Fruit fly (Drosophila melanogaster) whole organism, embryonic: ENCODE measurements around the gene CG7227.

Experiments
- CG10565 ChIP-seq: fragments of 200-800 bp; sonication (Bioruptor generic); optimal IDR thresholded peaks from 3 replicates; lab custom pipeline; 2016; ENCODE audit warnings: missing biosample characterization, mild to moderate bottlenecking, missing genetic modification characterization
- CG10979 ChIP-seq: fragments of 200-800 bp; sonication (Bioruptor generic); optimal IDR thresholded peaks from 2 replicates; lab custom pipeline; 2018; ENCODE audit warnings: missing biosample characterization, mild to moderate bottlenecking, missing genetic modification characterization, moderate library complexity
- CG14667 ChIP-seq: fragments of 200-800 bp; sonication (Bioruptor generic); IDR thresholded peaks from 2 replicates; pipeline ENCODE4 v1.3.6; 2022; ENCODE audit warnings: missing biosample characterization, missing genetic modification characterization
- CG1529 ChIP-seq: fragments of 200-800 bp; sonication (Bioruptor generic); optimal IDR thresholded peaks from 3 replicates; lab custom pipeline; 2018; ENCODE audit warnings: missing biosample characterization, missing genetic modification characterization
- CG17359 ChIP-seq: fragments of 200-800 bp; sonication (Bioruptor generic); optimal IDR thresholded peaks from 3 replicates; lab custom pipeline; 2018; ENCODE audit warnings: missing biosample characterization, mild to moderate bottlenecking, missing genetic modification characterization, moderate library complexity
- CG17361 ChIP-seq: fragments of 200-800 bp; sonication (Bioruptor generic); IDR thresholded peaks from 3 replicates; pipeline ENCODE4 v1.3.6; 2022; ENCODE audit warnings: missing biosample characterization, missing genetic modification characterization
- CG18619 ChIP-seq: fragments of 200-800 bp; sonication (Bioruptor generic); optimal IDR thresholded peaks from 3 replicates; lab custom pipeline; 2017; ENCODE audit warnings: missing biosample characterization, mild to moderate bottlenecking, missing genetic modification characterization
- CG2202 ChIP-seq: fragments of 200-800 bp; sonication (Bioruptor generic); optimal IDR thresholded peaks from 2 replicates; lab custom pipeline; 2018; ENCODE audit warnings: missing biosample characterization, mild to moderate bottlenecking, missing genetic modification characterization
- CG2875 ChIP-seq: fragments of 200-800 bp; sonication (Bioruptor generic); optimal IDR thresholded peaks from 2 replicates; lab custom pipeline; 2017; ENCODE audit warnings: missing biosample characterization, mild to moderate bottlenecking, missing genetic modification characterization, missing genetic modification reagents
- CG30431 ChIP-seq: fragments of 200-800 bp; sonication (Bioruptor generic); optimal IDR thresholded peaks from 2 replicates; lab custom pipeline; 2017; ENCODE audit warnings: missing biosample characterization, missing genetic modification characterization
- CG3281 ChIP-seq: fragments of 200-800 bp; sonication (Bioruptor generic); optimal IDR thresholded peaks from 3 replicates; lab custom pipeline; 2017; ENCODE audit warnings: missing biosample characterization, mild to moderate bottlenecking, missing genetic modification characterization
- CG3407 ChIP-seq: fragments of 200-800 bp; sonication (Bioruptor generic); optimal IDR thresholded peaks from 2 replicates; lab custom pipeline; 2018; ENCODE audit warnings: missing biosample characterization, mild to moderate bottlenecking, missing genetic modification characterization
- CG34224 ChIP-seq: fragments of 200-800 bp; sonication (Bioruptor generic); IDR thresholded peaks from 3 replicates; pipeline ENCODE4 v1.3.6; 2022; ENCODE audit warnings: missing biosample characterization, missing genetic modification characterization; ENCODE audit not compliant: partially characterized antibody
- CG4404 ChIP-seq: fragments of 200-800 bp; sonication (Bioruptor generic); IDR thresholded peaks from 2 replicates; pipeline ENCODE4 v1.3.6; 2022; ENCODE audit warnings: missing biosample characterization, missing genetic modification characterization
- CG4820 ChIP-seq: fragments of 200-800 bp; sonication (Bioruptor generic); optimal IDR thresholded peaks from 3 replicates; lab custom pipeline; 2016; ENCODE audit warnings: missing biosample characterization, missing genetic modification characterization
- CG5245 ChIP-seq: fragments of 200-800 bp; sonication (Bioruptor generic); optimal IDR thresholded peaks from 3 replicates; lab custom pipeline; 2016; ENCODE audit warnings: missing biosample characterization, missing genetic modification characterization
- CG6813 ChIP-seq: fragments of 200-800 bp; sonication (Bioruptor generic); optimal IDR thresholded peaks from 2 replicates; lab custom pipeline; 2017; ENCODE audit warnings: missing biosample characterization, missing genetic modification characterization, mild to moderate bottlenecking, moderate library complexity, missing genetic modification reagents
- CG7745 ChIP-seq: fragments of 200-800 bp; sonication (Bioruptor generic); optimal IDR thresholded peaks from 2 replicates; lab custom pipeline; 2018; ENCODE audit warnings: missing biosample characterization, mild to moderate bottlenecking, missing genetic modification characterization, moderate library complexity
- CG8924 ChIP-seq: fragments of 200-800 bp; optimal IDR thresholded peaks from 3 replicates; lab custom pipeline; 2019; ENCODE audit warnings: missing biosample characterization, mild to moderate bottlenecking, missing genetic modification characterization, moderate library complexity
- CHES-1-like ChIP-seq: fragments of 200-800 bp; sonication (Bioruptor generic); optimal IDR thresholded peaks from 2 replicates; lab custom pipeline; 2016; ENCODE audit warnings: missing biosample characterization, missing genetic modification characterization
- CTCF ChIP-seq: fragments of 200-800 bp; sonication (Bioruptor generic); optimal IDR thresholded peaks from 2 replicates; lab custom pipeline; 2017; ENCODE audit warnings: missing biosample characterization, mild to moderate bottlenecking, missing genetic modification characterization, moderate library complexity
- Dll ChIP-seq: fragments of 200-800 bp; sonication (Bioruptor generic); IDR thresholded peaks from 4 replicates; pipeline ENCODE4 v1.3.6; 2022; ENCODE audit warnings: missing biosample characterization, missing genetic modification characterization; ENCODE audit not compliant: partially characterized antibody
- Dref ChIP-seq: fragments of 200-800 bp; sonication (Bioruptor generic); IDR thresholded peaks from 2 replicates; pipeline ENCODE4 v1.3.6; 2022; ENCODE audit warnings: missing biosample characterization, missing genetic modification characterization
- HHEX ChIP-seq: fragments of 200-800 bp; sonication (Bioruptor generic); optimal IDR thresholded peaks from 3 replicates; lab custom pipeline; 2017; ENCODE audit warnings: missing biosample characterization, mild to moderate bottlenecking, missing genetic modification characterization, missing genetic modification reagents
- HLH4C ChIP-seq: fragments of 200-800 bp; sonication (Bioruptor generic); IDR thresholded peaks from 3 replicates; pipeline ENCODE4 v1.3.6; 2022; ENCODE audit warnings: missing biosample characterization, missing genetic modification characterization; ENCODE audit not compliant: partially characterized antibody
- HmgZ ChIP-seq: fragments of 200-800 bp; sonication (Bioruptor generic); optimal IDR thresholded peaks from 2 replicates; lab custom pipeline; 2018; ENCODE audit warnings: missing biosample characterization, mild to moderate bottlenecking, missing genetic modification characterization
- Mrtf ChIP-seq: fragments of 200-800 bp; sonication (Bioruptor generic); IDR thresholded peaks from 3 replicates; pipeline ENCODE4 v1.3.6; 2022; ENCODE audit warnings: missing biosample characterization, missing genetic modification characterization
- Nf-YA ChIP-seq: fragments of 200-800 bp; sonication (Bioruptor generic); IDR thresholded peaks from 2 replicates; pipeline ENCODE4 v1.3.6; 2022; ENCODE audit warnings: missing biosample characterization, missing genetic modification characterization
- Pdp1 ChIP-seq, 2 experiments: fragments of 200-800 bp; sonication (Bioruptor generic); optimal IDR thresholded peaks; 3 replicates each; lab custom pipeline; 2016; ENCODE audit warnings: missing biosample characterization in 2 of 2, missing genetic modification characterization in 2 of 2, mild to moderate bottlenecking in 1 of 2, moderate library complexity in 1 of 2
- Rx ChIP-seq: fragments of 200-800 bp; sonication (Bioruptor generic); IDR thresholded peaks from 2 replicates; pipeline ENCODE4 v1.3.6; 2022; ENCODE audit warnings: missing biosample characterization, missing genetic modification characterization
- abd-A ChIP-seq: fragments of 200-800 bp; sonication (Bioruptor generic); optimal IDR thresholded peaks from 3 replicates; lab custom pipeline; 2019; ENCODE audit warnings: missing biosample characterization, mild to moderate bottlenecking, missing genetic modification characterization, moderate library complexity
- bbx ChIP-seq: fragments of 200-800 bp; sonication (Bioruptor generic); IDR thresholded peaks from 2 replicates; pipeline ENCODE4 v1.3.6; 2022; ENCODE audit warnings: missing biosample characterization, missing genetic modification characterization; ENCODE audit not compliant: partially characterized antibody
- cg ChIP-seq: fragments of 200-800 bp; sonication (Bioruptor generic); optimal IDR thresholded peaks from 3 replicates; lab custom pipeline; 2019; ENCODE audit warnings: missing biosample characterization, mild to moderate bottlenecking, missing genetic modification characterization, moderate library complexity
- crc ChIP-seq: fragments of 200-800 bp; sonication (Bioruptor generic); optimal IDR thresholded peaks from 2 replicates; lab custom pipeline; 2016; ENCODE audit warnings: missing biosample characterization, missing genetic modification characterization
- fru ChIP-seq: fragments of >200 bp; optimal IDR thresholded peaks from 2 replicates; lab custom pipeline; 2017
- maf-S ChIP-seq: fragments of 200-800 bp; sonication (Bioruptor generic); optimal IDR thresholded peaks from 2 replicates; lab custom pipeline; 2016; ENCODE audit warnings: missing biosample characterization, missing genetic modification characterization
- pfk ChIP-seq: fragments of 200-800 bp; sonication (Bioruptor generic); optimal IDR thresholded peaks from 2 replicates; lab custom pipeline; 2018; ENCODE audit warnings: missing biosample characterization, mild to moderate bottlenecking, missing genetic modification characterization, moderate library complexity
- pita ChIP-seq: fragments of 200-800 bp; sonication (Bioruptor generic); optimal IDR thresholded peaks from 2 replicates; lab custom pipeline; 2017; ENCODE audit warnings: missing biosample characterization, mild to moderate bottlenecking, missing genetic modification characterization
- pros ChIP-seq: fragments of 200-800 bp; sonication (Bioruptor generic); optimal IDR thresholded peaks from 3 replicates; lab custom pipeline; 2019; ENCODE audit warnings: missing biosample characterization, mild to moderate bottlenecking, missing genetic modification characterization, moderate library complexity
- pum ChIP-seq: fragments of 200-800 bp; sonication (Bioruptor generic); optimal IDR thresholded peaks from 2 replicates; lab custom pipeline; 2016; ENCODE audit warnings: missing biosample characterization, missing genetic modification characterization
- sima ChIP-seq: fragments of 200-800 bp; sonication (Bioruptor generic); optimal IDR thresholded peaks from 2 replicates; lab custom pipeline; 2016; ENCODE audit warnings: missing biosample characterization, missing genetic modification characterization
- tll ChIP-seq, 2 experiments: fragments of 200-800 bp in 1 of 2; fragments of >200 bp in 1 of 2; sonication (Bioruptor generic) in 1 of 2; optimal IDR thresholded peaks; 2 replicates each; lab custom pipeline; 2017 to 2019; ENCODE audit warnings: missing biosample characterization in 2 of 2, missing genetic modification characterization in 2 of 2, mild to moderate bottlenecking in 1 of 2, moderate library complexity in 1 of 2
- unc-4 ChIP-seq: fragments of 200-800 bp; sonication (Bioruptor generic); IDR thresholded peaks from 2 replicates; pipeline ENCODE4 v1.3.6; 2022; ENCODE audit warnings: missing biosample characterization, missing genetic modification characterization; ENCODE audit not compliant: partially characterized antibody
- unpg ChIP-seq: fragments of 200-800 bp; sonication (Bioruptor generic); optimal IDR thresholded peaks from 3 replicates; lab custom pipeline; 2018; ENCODE audit warnings: missing biosample characterization, mild to moderate bottlenecking, missing genetic modification characterization, moderate library complexity
- zfh1 ChIP-seq: fragments of 200-800 bp; sonication (Bioruptor generic); IDR thresholded peaks from 3 replicates; pipeline ENCODE4 v1.3.6; 2022; ENCODE audit warnings: missing biosample characterization, missing genetic modification characterization

The CG7227 gene

dm6 chr2L:8004072-8004471 is 6.1 kb upstream of the CG7227 start, which contains the start of gene Wwox (continued):
- TF ChIP-seq CG14667 (GFP tag; lab: Robert Waterston, UW) (no peak), CG17361 (no peak), Dll (peak; percentile 78), CG18619 (GFP tag; lab: Kevin White, UChicago) (no peak), fru (no peak), CG10565 (no peak), pum (GFP tag; lab: Kevin White, UChicago) (no peak), CG30431 (GFP tag; lab: Kevin White, UChicago) (no peak), CG17359 (tag; lab: Kevin White, UChicago) (no peak), Rx (no peak), unpg (GFP tag; lab: Kevin White, UChicago) (no peak), CG7745 (tag; lab: Kevin White, UChicago) (no peak), CG34224 (GFP tag; lab: Robert Waterston, UW) (peak; percentile 83), Nf-YA (GFP tag; lab: Robert Waterston, UW) (no peak), HLH4C (GFP tag; lab: Robert Waterston, UW) (peak; percentile 69), tll (GFP tag; optimal IDR thresholded peaks at IDR 0.05; lab: Kevin White, UChicago) (no peak), CG4404 (GFP tag; lab: Robert Waterston, UW) (no peak), CG2875 (no peak), CHES-1-like (GFP tag; lab: Kevin White, UChicago) (no peak), pros (GFP tag; lab: Kevin White, UChicago) (no peak), CG3281 (GFP tag; lab: Kevin White, UChicago) (no peak), Dref (GFP tag; lab: Robert Waterston, UW) (peak; percentile 54), CG6813 (GFP tag; lab: Kevin White, UChicago) (no peak), CG8924 (tag; lab: Kevin White, UChicago) (no peak), CG1529 (no peak), unc-4 (GFP tag; lab: Robert Waterston, UW) (peak; percentile 69), HmgZ (tag; lab: Kevin White, UChicago) (no peak), sima (no peak), pfk (no peak), HHEX (no peak), pita (GFP tag; lab: Kevin White, UChicago) (no peak), CG10979 (no peak), maf-S (GFP tag; lab: Kevin White, UChicago) (no peak), crc (GFP tag; lab: Kevin White, UChicago) (no peak), zfh1 (GFP tag; lab: Robert Waterston, UW) (no peak), CG5245 (GFP tag; lab: Kevin White, UChicago) (no peak), abd-A (no peak), Pdp1 (GFP tag; optimal IDR thresholded peaks at IDR 0.05; lab: Kevin White, UChicago) (no peak), Mrtf (GFP tag; lab: Robert Waterston, UW) (no peak), CG3407 (GFP tag; lab: Kevin White, UChicago) (no peak), CG4820 (GFP tag; lab: Kevin White, UChicago) (no peak), CTCF (GFP tag; lab: Kevin White, UChicago) (no peak), CG2202 (tag; lab: Kevin White, UChicago) (no peak), bbx (GFP tag; lab: Robert Waterston, UW) (peak; percentile 63; the same call in 1 of the 2 replicates), cg (GFP tag; lab: Kevin White, UChicago) (no peak)
- TF ChIP-seq, all 482 proteins: peak for 28
